Fruit fly (Drosophila melanogaster): Measurements from ENCODE around the gene Golgin104.
A peak's percentile ranks its signal among the peaks of the same experiment; 100 is the strongest.

The Golgin104 gene

DNA sequence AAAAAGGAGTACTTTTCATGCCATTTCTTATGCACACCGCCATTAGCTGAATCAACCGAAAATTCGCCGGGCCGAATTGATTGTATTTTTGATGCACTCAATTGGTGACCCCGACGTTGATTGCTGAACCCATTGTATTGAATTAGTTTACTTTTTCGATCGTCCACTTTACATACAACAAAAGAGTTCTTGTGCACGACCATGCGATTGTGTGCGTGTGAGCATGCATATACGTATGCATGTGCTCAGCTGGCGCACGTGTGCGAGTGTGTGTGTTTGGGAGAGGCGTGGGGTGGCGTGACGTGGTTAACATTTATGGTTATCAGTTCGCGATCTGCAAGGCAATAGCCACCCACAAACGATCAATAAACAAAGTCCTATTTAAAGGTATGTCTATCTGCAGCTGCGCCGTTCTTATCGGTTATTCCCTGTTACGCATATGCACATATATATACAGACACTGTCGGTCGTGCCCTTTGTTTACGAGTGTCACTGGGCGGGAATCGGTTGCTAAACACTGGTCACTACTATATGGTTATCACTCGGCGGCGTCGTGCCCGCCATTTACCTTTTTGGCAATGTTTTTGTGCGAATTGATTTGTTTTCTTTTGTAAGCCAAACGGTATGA is 33.6 kb upstream of the Golgin104 start:
- TF ChIP-seq lov (optimal IDR thresholded peaks at IDR 0.05) (no peak), lov (GFP tag; IDR thresholded peaks at IDR 0.05) (0 out of 3 replicates have a peak, but pooled peaks have one; percentile 52), B-H1 (GFP tag; IDR thresholded peaks at IDR 0.05) (no peak), vfl (GFP tag; optimal IDR thresholded peaks at IDR 0.05) (no peak), Asciz (GFP tag; optimal IDR thresholded peaks at IDR 0.05) (no peak), repo (GFP tag; optimal IDR thresholded peaks at IDR 0.05) (no peak), Drgx (GFP tag; IDR thresholded peaks at IDR 0.05) (peak; percentile 31; the same call in 1 of the 2 replicates), HLHmδ (GFP tag; optimal IDR thresholded peaks at IDR 0.05) (peak; percentile 44), Meics (GFP tag; optimal IDR thresholded peaks at IDR 0.05) (no peak), CG4617 (GFP tag; optimal IDR thresholded peaks at IDR 0.05; ENCODE audit: borderline replicate concordance) (peak; percentile 30), Trl (optimal IDR thresholded peaks at IDR 0.05) (peak in 1 of 2 experiments; percentile 2), Trl (GFP tag; optimal IDR thresholded peaks at IDR 0.05) (no peak), lbe (GFP tag; optimal IDR thresholded peaks at IDR 0.05) (peak; percentile 23), C15 (GFP tag; IDR thresholded peaks at IDR 0.05) (no peak), sug (tag; optimal IDR thresholded peaks at IDR 0.05) (peak; percentile 67), CG7987 (GFP tag; optimal IDR thresholded peaks at IDR 0.05) (peak; percentile 67), nmo (GFP tag; optimal IDR thresholded peaks at IDR 0.05) (no peak), CG15479 (GFP tag; optimal IDR thresholded peaks at IDR 0.05) (peak; percentile 64), nerfin-1 (tag; optimal IDR thresholded peaks at IDR 0.05) (peak; percentile 17), Bgb (GFP tag; IDR thresholded peaks at IDR 0.05; ENCODE audit: partially characterized antibody) (peak; percentile 48; the same call in 1 of the 2 replicates), Hr78 (GFP tag; optimal IDR thresholded peaks at IDR 0.05) (peak in 1 of 2 experiments; percentile 86), cg (GFP tag; optimal IDR thresholded peaks at IDR 0.05) (peak; percentile 97), Sin3A (optimal IDR thresholded peaks at IDR 0.05) (peak; percentile 3), CG10462 (GFP tag; optimal IDR thresholded peaks at IDR 0.05) (no peak), bsh (GFP tag; optimal IDR thresholded peaks at IDR 0.05) (peak in 1 of 2 experiments; percentile 39), exex (tag; optimal IDR thresholded peaks at IDR 0.05) (peak; percentile 5), CTCF (GFP tag; optimal IDR thresholded peaks at IDR 0.05) (no peak), CG15073 (GFP tag; optimal IDR thresholded peaks at IDR 0.05) (no peak), grn (GFP tag; optimal IDR thresholded peaks at IDR 0.05) (peak; percentile 87), Dll (GFP tag; IDR thresholded peaks at IDR 0.05; ENCODE audit: partially characterized antibody) (0 out of 4 replicates have a peak, but pooled peaks have one; percentile 34), Pdp1 (GFP tag; optimal IDR thresholded peaks at IDR 0.05) (peak in 1 of 2 experiments; percentile 35), CG30431 (GFP tag; optimal IDR thresholded peaks at IDR 0.05) (no peak), Scr (GFP tag; IDR thresholded peaks at IDR 0.05; ENCODE audit: partially characterized antibody) (0 out of 2 replicates have a peak, but pooled peaks have one; percentile 21), chinmo (GFP tag; IDR thresholded peaks at IDR 0.05; ENCODE audit: partially characterized antibody) (peak; percentile 97), CG2199 (GFP tag; IDR thresholded peaks at IDR 0.05) (peak; percentile 64; the same call in 2 of the 3 replicates), Xbp1 (GFP tag; optimal IDR thresholded peaks at IDR 0.05) (peak; percentile 20), B-H2 (GFP tag; optimal IDR thresholded peaks at IDR 0.05) (peak; percentile 18), aop (GFP tag; IDR thresholded peaks at IDR 0.05) (no peak), sens (GFP tag) (peak; percentile 43), nom (GFP tag; optimal IDR thresholded peaks at IDR 0.05) (peak; percentile 74), CrebB (tag; optimal IDR thresholded peaks at IDR 0.05) (peak; percentile 16), HLH4C (GFP tag; IDR thresholded peaks at IDR 0.05; ENCODE audit: partially characterized antibody) (no peak), chif (GFP tag; optimal IDR thresholded peaks at IDR 0.05) (no peak), mirr (GFP tag; optimal IDR thresholded peaks at IDR 0.05) (peak; percentile 37), CG4360 (GFP tag; IDR thresholded peaks at IDR 0.05) (0 out of 2 replicates have a peak, but pooled peaks have one; percentile 19), CG6254 (GFP tag; optimal IDR thresholded peaks at IDR 0.05) (peak; percentile 5), YL-1 (GFP tag; optimal IDR thresholded peaks at IDR 0.05) (peak; percentile 63), CG13894 (tag; optimal IDR thresholded peaks at IDR 0.05) (no peak), CG1602 (GFP tag; optimal IDR thresholded peaks at IDR 0.05) (no peak)
